Worm (Caenorhabditis elegans) whole organism, L3 larva: ENCODE results near the gene scl-20.

ENCODE experiments used
- R02D3.7 ChIP-seq: fragments of 150-350 bp; optimal IDR thresholded peaks from 2 replicates; lab custom pipeline; 2014; ENCODE audit warnings: missing biosample characterization, missing genetic modification characterization
- ama-1 ChIP-seq: fragments of 150-350 bp; optimal IDR thresholded peaks from 2 replicates; lab custom pipeline; 2018
- ceh-16 ChIP-seq: sonication (generic microtip); optimal IDR thresholded peaks from 2 replicates; lab custom pipeline; 2017; ENCODE audit warnings: missing biosample characterization, missing genetic modification characterization
- ceh-28 ChIP-seq: fragments of 150-350 bp; optimal IDR thresholded peaks from 2 replicates; lab custom pipeline; 2014; ENCODE audit warnings: missing biosample characterization, missing genetic modification reagents, missing genetic modification characterization
- ceh-82 ChIP-seq: fragments of 150-350 bp; optimal IDR thresholded peaks from 2 replicates; lab custom pipeline; 2014; ENCODE audit warnings: missing biosample characterization, missing genetic modification characterization
- ceh-9 ChIP-seq: sonication (generic microtip); optimal IDR thresholded peaks from 2 replicates; lab custom pipeline; 2018; ENCODE audit warnings: missing biosample characterization, missing genetic modification characterization
- daf-12 ChIP-seq: fragments of 150-350 bp; optimal IDR thresholded peaks from 2 replicates; lab custom pipeline; 2014; ENCODE audit warnings: missing biosample characterization, missing genetic modification reagents, missing genetic modification characterization
- egl-27 ChIP-seq: sonication (generic microtip); optimal IDR thresholded peaks from 4 replicates; lab custom pipeline; 2017; ENCODE audit warnings: missing biosample characterization, missing genetic modification reagents, missing genetic modification characterization
- egl-5 ChIP-seq: fragments of 150-350 bp; optimal IDR thresholded peaks from 2 replicates; lab custom pipeline; 2017; ENCODE audit warnings: missing biosample characterization, missing genetic modification reagents, missing genetic modification characterization, inconsistent platforms
- elt-1 ChIP-seq: fragments of 150-350 bp; optimal IDR thresholded peaks from 2 replicates; lab custom pipeline; 2014; ENCODE audit warnings: missing biosample characterization, missing genetic modification characterization
- elt-2 ChIP-seq: sonication (generic microtip); optimal IDR thresholded peaks from 2 replicates; lab custom pipeline; 2016; ENCODE audit warnings: missing genetic modification reagents, mild to moderate bottlenecking, missing genetic modification characterization, missing compliant biosample characterization
- elt-3 ChIP-seq, 3 experiments: fragments of 150-350 bp in 1 of 3; sonication (generic microtip) in 2 of 3; optimal IDR thresholded peaks; 2 replicates in 2 of 3; 4 replicates in 1 of 3; lab custom pipeline; 2014 to 2017; ENCODE audit warnings: missing biosample characterization in 3 of 3, missing genetic modification characterization in 3 of 3
- eor-1 ChIP-seq, 2 experiments: fragments of 150-350 bp; optimal IDR thresholded peaks; 2 replicates each; lab custom pipeline; 2014 to 2018; ENCODE audit warnings: missing biosample characterization in 2 of 2, missing genetic modification characterization in 2 of 2
- fkh-10 ChIP-seq: sonication (generic microtip); optimal IDR thresholded peaks from 2 replicates; lab custom pipeline; 2017; ENCODE audit warnings: missing biosample characterization, missing genetic modification reagents, missing genetic modification characterization
- fkh-2 ChIP-seq: fragments of 150-350 bp; optimal IDR thresholded peaks from 2 replicates; lab custom pipeline; 2014; ENCODE audit warnings: missing biosample characterization, missing genetic modification reagents, missing genetic modification characterization
- fos-1 ChIP-seq: fragments of 150-350 bp; optimal IDR thresholded peaks from 2 replicates; lab custom pipeline; 2014; ENCODE audit warnings: missing biosample characterization, missing genetic modification characterization
- hmg-11 ChIP-seq: sonication (generic microtip); optimal IDR thresholded peaks from 2 replicates; lab custom pipeline; 2016; ENCODE audit warnings: missing genetic modification characterization, missing compliant biosample characterization
- jun-1 ChIP-seq: fragments of 150-350 bp; optimal IDR thresholded peaks from 2 replicates; lab custom pipeline; 2014; ENCODE audit warnings: missing biosample characterization, missing genetic modification reagents, missing genetic modification characterization
- lin-39 ChIP-seq: fragments of 150-350 bp; optimal IDR thresholded peaks from 2 replicates; lab custom pipeline; 2018; ENCODE audit warnings: missing biosample characterization, missing genetic modification reagents, missing genetic modification characterization
- lsy-12 ChIP-seq: sonication (generic microtip); optimal IDR thresholded peaks from 2 replicates; lab custom pipeline; 2016; ENCODE audit warnings: mild to moderate bottlenecking, missing genetic modification characterization, missing compliant biosample characterization
- mdl-1 ChIP-seq: fragments of 150-350 bp; optimal IDR thresholded peaks from 2 replicates; lab custom pipeline; 2014; ENCODE audit warnings: missing biosample characterization, missing genetic modification characterization
- mml-1 ChIP-seq: fragments of 150-350 bp; sonication (generic microtip); optimal IDR thresholded peaks from 3 replicates; lab custom pipeline; 2014; ENCODE audit warnings: missing biosample characterization, missing genetic modification characterization
- nfya-1 ChIP-seq: sonication (generic microtip); optimal IDR thresholded peaks from 2 replicates; lab custom pipeline; 2017; ENCODE audit warnings: missing genetic modification characterization, mild to moderate bottlenecking, missing compliant biosample characterization, antibody characterized with exemption, moderate library complexity; ENCODE audit not compliant: insufficient read depth
- nhr-11 ChIP-seq: fragments of 150-350 bp; optimal IDR thresholded peaks from 2 replicates; lab custom pipeline; 2014; ENCODE audit warnings: missing biosample characterization, missing genetic modification characterization
- nhr-12 ChIP-seq: fragments of 150-350 bp; optimal IDR thresholded peaks from 2 replicates; lab custom pipeline; 2014; ENCODE audit warnings: missing biosample characterization, missing genetic modification characterization
- nhr-23 ChIP-seq: fragments of 150-350 bp; optimal IDR thresholded peaks from 2 replicates; lab custom pipeline; 2014; ENCODE audit warnings: missing biosample characterization, missing genetic modification reagents, missing genetic modification characterization
- nhr-25 ChIP-seq: sonication (generic microtip); optimal IDR thresholded peaks from 2 replicates; lab custom pipeline; 2017; ENCODE audit warnings: missing biosample characterization, missing genetic modification characterization
- nhr-28 ChIP-seq: fragments of 150-350 bp; optimal IDR thresholded peaks from 2 replicates; lab custom pipeline; 2014; ENCODE audit warnings: missing biosample characterization, missing genetic modification characterization
- nhr-43 ChIP-seq: sonication (generic microtip); optimal IDR thresholded peaks from 2 replicates; lab custom pipeline; 2016; ENCODE audit warnings: mild to moderate bottlenecking, missing genetic modification characterization, missing compliant biosample characterization; ENCODE audit not compliant: poor library complexity, severe bottlenecking
- nhr-67 ChIP-seq: fragments of 150-350 bp; optimal IDR thresholded peaks from 2 replicates; lab custom pipeline; 2014; ENCODE audit warnings: missing biosample characterization, missing genetic modification characterization
- nhr-76 ChIP-seq: fragments of 150-350 bp; sonication (generic microtip); optimal IDR thresholded peaks from 5 replicates; lab custom pipeline; 2014; ENCODE audit warnings: missing biosample characterization, missing genetic modification characterization
- nhr-77 ChIP-seq: fragments of 150-350 bp; optimal IDR thresholded peaks from 2 replicates; lab custom pipeline; 2014; ENCODE audit warnings: missing biosample characterization, missing genetic modification characterization
- pha-4 ChIP-seq: fragments of 150-350 bp; optimal IDR thresholded peaks from 2 replicates; lab custom pipeline; 2014; ENCODE audit warnings: missing biosample characterization, missing genetic modification reagents, missing genetic modification characterization
- pqm-1 ChIP-seq: fragments of 150-350 bp; optimal IDR thresholded peaks from 2 replicates; lab custom pipeline; 2017; ENCODE audit warnings: missing biosample characterization, missing genetic modification characterization, inconsistent platforms
- snpc-4 ChIP-seq: fragments of 150-350 bp; optimal IDR thresholded peaks from 2 replicates; lab custom pipeline; 2014; ENCODE audit warnings: missing biosample characterization, missing genetic modification characterization
- unc-39 ChIP-seq: sonication (generic microtip); optimal IDR thresholded peaks from 4 replicates; lab custom pipeline; 2017; ENCODE audit warnings: missing biosample characterization, missing genetic modification characterization
- unc-62 ChIP-seq: fragments of 150-350 bp; sonication (generic microtip); optimal IDR thresholded peaks from 4 replicates; lab custom pipeline; 2014; ENCODE audit warnings: missing biosample characterization, missing genetic modification reagents, missing genetic modification characterization
- zag-1 ChIP-seq: fragments of 150-350 bp; optimal IDR thresholded peaks from 2 replicates; lab custom pipeline; 2014; ENCODE audit warnings: missing biosample characterization, missing genetic modification characterization
- ztf-4 ChIP-seq: fragments of 150-350 bp; optimal IDR thresholded peaks from 2 replicates; lab custom pipeline; 2014; ENCODE audit warnings: missing biosample characterization, missing genetic modification characterization

scl-20 gene

ce11 chrV:18734381-18734780, at the start of gene scl-20:
Gene scl-20, minus strand, starts transcription at chrV:18734481.
- TF ChIP-seq ceh-82 (tag; lab: Kevin White, UChicago) (no peak), nfya-1 (tag; lab: Kevin White, UChicago) (no peak), ceh-9 (no peak), nhr-67 (tag; lab: Kevin White, UChicago) (no peak), fos-1 (tag; lab: Kevin White, UChicago) (no peak), nhr-23 (no peak), snpc-4 (tag; lab: Kevin White, UChicago) (no peak), jun-1 (tag; lab: Kevin White, UChicago) (no peak), ama-1 (no peak), mdl-1 (tag; lab: Kevin White, UChicago) (no peak), unc-62 (GFP tag; lab: Kevin White, UChicago) (no peak), daf-12 (no peak), pha-4 (no peak), fkh-2 (no peak), mml-1 (tag; lab: Kevin White, UChicago) (no peak), nhr-12 (tag; lab: Kevin White, UChicago) (no peak), eor-1 (tag; optimal IDR thresholded peaks at IDR 0.05; lab: Kevin White, UChicago) (no peak), egl-5 (tag; lab: Kevin White, UChicago) (no peak), ztf-4 (tag; lab: Kevin White, UChicago) (no peak)

ce11 chrV:18783474-18783873, 49.2 kb upstream of the scl-20 start, which contains the start of gene Y17D7B.10:
Gene Y17D7B.10, plus strand, starts transcription at chrV:18783716.
- TF ChIP-seq ceh-28 (tag; lab: Kevin White, UChicago) (no peak), fos-1 (tag; lab: Kevin White, UChicago) (no peak), R02D3.7 (tag; lab: Kevin White, UChicago) (no peak), fkh-2 (no peak), daf-12 (no peak), ama-1 (no peak), mml-1 (tag; lab: Kevin White, UChicago) (no peak), egl-27 (tag; lab: Kevin White, UChicago) (no peak), nfya-1 (tag; lab: Kevin White, UChicago) (no peak), nhr-11 (tag; lab: Kevin White, UChicago) (no peak)

- TF ChIP-seq fkh-10: no peak
- peak; percentile 26 for TF ChIP-seq lin-39 (tag; lab: Kevin White, UChicago)
- no peak for TF ChIP-seq unc-39
- no peak for TF ChIP-seq fos-1 (tag; lab: Kevin White, UChicago)
- TF ChIP-seq zag-1: no peak
- TF ChIP-seq ceh-16 (tag; lab: Kevin White, UChicago): no peak
- TF ChIP-seq elt-2 (tag; lab: Kevin White, UChicago): peak; percentile 82
- TF ChIP-seq nhr-23: no peak
- TF ChIP-seq daf-12: no peak
- TF ChIP-seq nhr-76 (tag; lab: Kevin White, UChicago): no peak
- TF ChIP-seq nhr-28: no peak
- TF ChIP-seq nhr-67 (tag; lab: Kevin White, UChicago): no peak
- no peak for TF ChIP-seq nhr-43 (tag; lab: Kevin White, UChicago)
- TF ChIP-seq snpc-4 (tag; lab: Kevin White, UChicago): no peak
- TF ChIP-seq nhr-11 (tag; lab: Kevin White, UChicago): no peak
- no peak for TF ChIP-seq egl-27 (tag; lab: Kevin White, UChicago)
- TF ChIP-seq eor-1 (tag; optimal IDR thresholded peaks at IDR 0.05; lab: Kevin White, UChicago): no peak
- no peak for TF ChIP-seq elt-3 (tag; optimal IDR thresholded peaks at IDR 0.05; lab: Kevin White, UChicago)
- no peak for TF ChIP-seq elt-1 (tag; lab: Kevin White, UChicago)
- TF ChIP-seq ceh-82 (tag; lab: Kevin White, UChicago): no peak
- TF ChIP-seq egl-5 (tag; lab: Kevin White, UChicago): no peak
- TF ChIP-seq pha-4: peak; percentile 18
- TF ChIP-seq lsy-12: no peak
- no peak for TF ChIP-seq hmg-11 (tag; lab: Kevin White, UChicago)
- no peak for TF ChIP-seq ceh-9
- peak; percentile 32 for TF ChIP-seq pqm-1
- no peak for TF ChIP-seq nfya-1 (tag; lab: Kevin White, UChicago)
These were observed 48.5 kb upstream of the scl-20 start for ce11 chrV:18782747-18783146.

DNA sequence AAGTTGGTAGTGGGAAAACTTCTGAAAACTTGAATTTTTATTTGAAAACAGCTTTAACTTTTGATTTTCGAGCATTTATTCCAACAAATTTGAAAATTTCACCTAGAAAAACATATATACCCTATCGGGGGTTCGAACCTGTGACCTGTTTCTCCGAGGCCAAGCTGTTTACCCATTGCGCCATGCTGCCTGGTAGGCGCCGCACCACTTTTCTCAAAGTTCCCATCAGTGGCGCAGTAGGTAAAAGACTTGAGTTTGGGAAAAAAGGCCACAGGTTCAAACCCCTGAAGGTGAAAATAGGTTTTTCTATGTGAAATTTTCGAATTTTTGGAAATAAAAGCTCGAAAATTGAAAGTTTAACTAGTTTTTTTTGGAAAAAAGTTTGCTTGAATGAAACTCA, 46.3 kb upstream of the scl-20 start:
- no peak for TF ChIP-seq snpc-4 (tag; lab: Kevin White, UChicago)
- no peak for TF ChIP-seq mdl-1 (tag; lab: Kevin White, UChicago)
- no peak for TF ChIP-seq fkh-10
- TF ChIP-seq nhr-77 (tag; lab: Kevin White, UChicago): no peak
- no peak for TF ChIP-seq daf-12
- TF ChIP-seq unc-62 (GFP tag; lab: Kevin White, UChicago): no peak
- TF ChIP-seq nhr-25 (tag; lab: Kevin White, UChicago): no peak
- no peak for TF ChIP-seq ceh-16 (tag; lab: Kevin White, UChicago)
- TF ChIP-seq ceh-9: no peak
- no peak for TF ChIP-seq elt-1 (tag; lab: Kevin White, UChicago)
